Fruit fly (Drosophila melanogaster) whole organism, adult: Measurements from ENCODE around the gene CG6709.
A peak's percentile ranks its signal among the peaks of the same experiment; 100 is the strongest.

Experiments used
- CG11617 ChIP-seq: fragments of 200-800 bp; sonication (Bioruptor generic); optimal IDR thresholded peaks from 2 replicates; lab custom pipeline; 2017; ENCODE audit warnings: mild to moderate bottlenecking, missing biosample characterization, missing genetic modification reagents, missing genetic modification characterization
- CG12768 ChIP-seq: fragments of 200-800 bp; sonication (Bioruptor generic); optimal IDR thresholded peaks from 2 replicates; lab custom pipeline; 2017; ENCODE audit warnings: missing biosample characterization, missing genetic modification characterization, mild to moderate bottlenecking, moderate library complexity, missing genetic modification reagents
- CG14711 ChIP-seq: fragments of 200-800 bp; sonication (Bioruptor generic); optimal IDR thresholded peaks from 2 replicates; lab custom pipeline; 2018; ENCODE audit warnings: missing biosample characterization, mild to moderate bottlenecking, missing genetic modification characterization, moderate library complexity
- CG1620 ChIP-seq: fragments of 200-800 bp; sonication (Bioruptor generic); optimal IDR thresholded peaks from 2 replicates; lab custom pipeline; 2016; ENCODE audit warnings: missing biosample characterization, missing genetic modification characterization
- CG33017 ChIP-seq: fragments of 200-800 bp; sonication (Bioruptor generic); optimal IDR thresholded peaks from 2 replicates; lab custom pipeline; 2018; ENCODE audit warnings: missing biosample characterization, mild to moderate bottlenecking, missing genetic modification characterization, moderate library complexity
- CG5204 ChIP-seq: fragments of 200-800 bp; sonication (Bioruptor generic); optimal IDR thresholded peaks from 2 replicates; lab custom pipeline; 2016; ENCODE audit warnings: missing biosample characterization, missing genetic modification characterization
- CG7045 ChIP-seq: fragments of 200-800 bp; sonication (Bioruptor generic); optimal IDR thresholded peaks from 2 replicates; lab custom pipeline; 2017; ENCODE audit warnings: missing biosample characterization, mild to moderate bottlenecking, missing genetic modification characterization
- CG7101 ChIP-seq: fragments of 200-800 bp; sonication (Bioruptor generic); optimal IDR thresholded peaks from 2 replicates; lab custom pipeline; 2018; ENCODE audit warnings: missing biosample characterization, mild to moderate bottlenecking, missing genetic modification characterization, moderate library complexity
- Clk ChIP-seq: fragments of 200-800 bp; sonication (Bioruptor generic); optimal IDR thresholded peaks from 2 replicates; lab custom pipeline; 2017; ENCODE audit warnings: missing biosample characterization, missing genetic modification characterization
- Crg-1 ChIP-seq: fragments of 200-800 bp; sonication (Bioruptor generic); optimal IDR thresholded peaks from 2 replicates; lab custom pipeline; 2016; ENCODE audit warnings: missing biosample characterization, missing genetic modification characterization
- Hr96 ChIP-seq: fragments of 200-800 bp; sonication (Bioruptor generic); optimal IDR thresholded peaks from 2 replicates; lab custom pipeline; 2016; ENCODE audit warnings: missing biosample characterization, missing genetic modification characterization
- Mnt ChIP-seq: fragments of 200-800 bp; sonication (Bioruptor generic); optimal IDR thresholded peaks from 2 replicates; lab custom pipeline; 2016; ENCODE audit warnings: missing biosample characterization, mild to moderate bottlenecking, missing genetic modification characterization
- bab1 ChIP-seq: fragments of 200-800 bp; sonication (Bioruptor generic); optimal IDR thresholded peaks from 3 replicates; lab custom pipeline; 2019; ENCODE audit warnings: missing biosample characterization, mild to moderate bottlenecking, missing genetic modification characterization, moderate library complexity
- cic ChIP-seq: fragments of 200-800 bp; sonication (Bioruptor generic); optimal IDR thresholded peaks from 2 replicates; lab custom pipeline; 2017; ENCODE audit warnings: missing biosample characterization, mild to moderate bottlenecking, missing genetic modification characterization, moderate library complexity
- cnc ChIP-seq, 2 experiments: fragments of >200 bp; optimal IDR thresholded peaks; 2 replicates each; lab custom pipeline; 2017
- kay ChIP-seq: fragments of 200-800 bp; sonication (Bioruptor generic); peaks from one replicate; lab custom pipeline; 2016; ENCODE audit warnings: missing biosample characterization, missing genetic modification characterization, borderline replicate concordance
- ovo ChIP-seq: fragments of 200-800 bp; sonication (Bioruptor generic); optimal IDR thresholded peaks from 2 replicates; lab custom pipeline; 2016; ENCODE audit warnings: missing biosample characterization, missing genetic modification characterization
- pad ChIP-seq: fragments of 200-800 bp; sonication (Bioruptor generic); optimal IDR thresholded peaks from 3 replicates; lab custom pipeline; 2017; ENCODE audit warnings: missing biosample characterization, missing genetic modification characterization, mild to moderate bottlenecking, moderate library complexity, missing genetic modification reagents
- tj ChIP-seq: fragments of 200-800 bp; sonication (Bioruptor generic); optimal IDR thresholded peaks from 3 replicates; lab custom pipeline; 2017; ENCODE audit warnings: missing biosample characterization, mild to moderate bottlenecking, missing genetic modification characterization, moderate library complexity
- toe ChIP-seq: fragments of 200-800 bp; sonication (Bioruptor generic); optimal IDR thresholded peaks from 2 replicates; lab custom pipeline; 2016; ENCODE audit warnings: missing biosample characterization, missing genetic modification characterization

CG6709 gene

DNA sequence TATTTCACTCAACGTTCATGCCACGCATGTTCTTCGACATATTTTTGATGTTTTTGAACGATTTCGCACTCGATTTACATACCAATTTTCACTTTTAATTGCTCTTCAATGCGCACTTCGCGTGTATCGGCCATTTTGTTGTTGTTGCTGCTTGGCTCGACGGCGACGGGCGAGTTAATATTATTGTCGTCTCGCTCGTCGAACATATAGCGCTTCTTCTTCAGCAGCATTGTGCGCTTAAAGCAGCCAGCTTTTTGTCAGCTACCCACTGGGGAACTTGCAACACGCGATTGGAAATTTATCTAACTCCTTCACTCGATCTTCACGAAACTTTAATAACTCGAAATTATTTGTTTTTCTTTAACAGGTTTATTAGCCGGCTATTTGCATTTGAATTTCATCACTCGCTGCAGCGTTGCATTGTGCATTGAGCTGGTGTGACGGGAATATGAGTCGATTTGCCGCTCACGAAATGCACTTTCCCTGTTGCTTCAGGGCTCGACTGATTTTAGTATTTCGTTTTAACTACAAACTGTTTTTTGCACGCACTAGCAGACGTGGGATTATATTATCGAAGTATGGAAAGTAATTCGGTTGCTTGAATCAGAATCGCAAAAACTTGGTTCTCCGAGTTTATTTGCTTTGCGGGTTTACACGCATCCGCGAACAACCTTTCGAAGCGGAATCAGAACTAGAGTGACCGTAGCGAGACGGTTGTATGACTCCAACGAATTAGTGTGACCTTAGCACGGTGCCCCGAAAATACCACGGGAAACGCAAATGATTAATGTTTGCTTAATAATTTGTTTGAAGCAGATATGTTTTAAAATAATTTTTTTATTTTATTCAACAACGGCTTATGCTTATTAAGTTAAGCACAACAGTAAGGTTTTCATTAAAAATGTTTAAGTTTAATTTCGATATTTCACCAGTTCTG, 39.7 kb downstream of the CG6709 start, which contains the start of gene RasGAP1:
Gene RasGAP1, minus strand, starts transcription at position 703 of the 937 bp plus-strand sequence.
- TF ChIP-seq CG33017 (tag; lab: Kevin White, UChicago): peak; percentile 27
- TF ChIP-seq ovo: no peak
- peak; percentile 5 for TF ChIP-seq tj (GFP tag; lab: Kevin White, UChicago)
- TF ChIP-seq CG7045 (GFP tag; lab: Kevin White, UChicago): no peak
- peak; percentile 36 for TF ChIP-seq Mnt (GFP tag; lab: Kevin White, UChicago)
- peak; percentile 46 for TF ChIP-seq cic (GFP tag; lab: Kevin White, UChicago)
- TF ChIP-seq CG14711 (tag; lab: Kevin White, UChicago): no peak
- peak; percentile 80 for TF ChIP-seq kay (GFP tag; lab: Kevin White, UChicago)
- peak; percentile 19 for TF ChIP-seq CG11617
- peak; percentile 43 for TF ChIP-seq bab1
- TF ChIP-seq pad: peak; percentile 39
- peak; percentile 3 for TF ChIP-seq Crg-1 (GFP tag; lab: Kevin White, UChicago)

DNA sequence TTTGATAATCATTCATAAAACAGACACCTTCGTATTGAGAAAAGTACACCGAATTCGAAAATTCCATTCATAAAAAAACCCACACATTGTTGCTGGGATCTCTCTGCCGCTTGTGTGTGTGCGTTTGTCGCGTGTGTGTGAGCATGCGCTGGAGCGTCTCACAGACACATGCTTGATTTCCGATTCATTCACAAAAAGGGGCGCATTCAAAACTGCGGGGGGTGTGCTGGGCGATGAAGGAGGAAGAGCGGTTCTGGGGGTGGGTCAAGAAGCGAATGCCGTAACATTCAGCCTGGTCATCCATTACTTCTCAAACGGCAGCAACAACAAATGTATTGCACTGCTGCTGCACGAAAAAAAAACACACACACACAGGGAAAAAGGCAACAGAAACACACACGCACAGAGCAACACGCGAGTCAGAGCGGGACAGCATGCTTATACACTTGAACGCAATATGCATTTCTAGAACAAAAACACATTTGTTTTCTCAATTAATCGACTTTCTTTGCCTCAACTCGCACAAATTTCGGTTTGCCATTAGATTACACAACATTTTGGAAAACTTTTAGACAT, 40.6 kb downstream of the CG6709 start:
- TF ChIP-seq CG7101 (tag; lab: Kevin White, UChicago): no peak
- TF ChIP-seq toe: no peak
- no peak for TF ChIP-seq CG11617
- TF ChIP-seq Clk (GFP tag; lab: Kevin White, UChicago): no peak
- TF ChIP-seq Crg-1 (GFP tag; lab: Kevin White, UChicago): no peak
- TF ChIP-seq Hr96 (GFP tag; lab: Kevin White, UChicago): no peak
- TF ChIP-seq CG1620 (GFP tag; lab: Kevin White, UChicago): no peak
- no peak for TF ChIP-seq CG33017 (tag; lab: Kevin White, UChicago)
- TF ChIP-seq Mnt (GFP tag; lab: Kevin White, UChicago): peak; percentile 72
- no peak for TF ChIP-seq cnc (optimal IDR thresholded peaks at IDR 0.05; lab: Kevin White, UChicago)
- no peak for TF ChIP-seq kay (GFP tag; lab: Kevin White, UChicago)
- TF ChIP-seq ovo: no peak
- TF ChIP-seq CG12768 (GFP tag; lab: Kevin White, UChicago): no peak
- TF ChIP-seq CG14711 (tag; lab: Kevin White, UChicago): no peak
- TF ChIP-seq pad: peak; percentile 36
- peak; percentile 12 for TF ChIP-seq tj (GFP tag; lab: Kevin White, UChicago)
- no peak for TF ChIP-seq CG7045 (GFP tag; lab: Kevin White, UChicago)
- no peak for TF ChIP-seq CG5204 (GFP tag; lab: Kevin White, UChicago)
- peak; percentile 99 for TF ChIP-seq cic (GFP tag; lab: Kevin White, UChicago)
- TF ChIP-seq bab1: no peak

DNA sequence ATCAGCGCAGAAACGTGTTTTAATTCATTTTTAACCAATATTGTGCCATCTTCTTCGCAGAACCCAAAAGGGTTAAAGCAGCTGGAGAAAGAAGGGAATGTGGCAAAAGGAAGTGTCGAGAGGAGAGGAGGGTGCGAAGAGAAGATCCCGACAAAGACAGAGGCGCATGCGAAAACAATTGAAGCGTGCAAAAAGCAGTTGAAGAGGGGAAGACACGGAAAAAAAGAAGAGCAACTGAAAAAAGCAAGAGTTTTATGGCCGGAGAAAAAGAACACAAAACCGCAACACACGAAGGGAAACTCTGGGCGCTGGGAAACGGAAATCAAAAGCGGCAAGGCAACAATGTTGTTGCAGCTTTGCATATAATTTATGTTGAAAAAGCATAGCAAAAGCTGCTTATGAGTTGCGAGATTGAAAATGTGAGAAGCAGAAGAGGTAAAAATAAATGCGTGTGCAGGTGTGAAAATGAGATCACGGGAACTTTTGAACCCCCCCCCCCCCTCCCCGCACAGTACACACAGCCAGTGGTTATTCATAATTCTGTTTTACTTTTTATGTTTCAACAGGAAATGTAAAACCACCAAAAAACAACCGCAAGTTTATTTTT, 41.3 kb downstream of the CG6709 start:
- TF ChIP-seq cnc (optimal IDR thresholded peaks at IDR 0.05; lab: Kevin White, UChicago) (no peak), CG14711 (tag; lab: Kevin White, UChicago) (peak; percentile 40), ovo (no peak)

DNA sequence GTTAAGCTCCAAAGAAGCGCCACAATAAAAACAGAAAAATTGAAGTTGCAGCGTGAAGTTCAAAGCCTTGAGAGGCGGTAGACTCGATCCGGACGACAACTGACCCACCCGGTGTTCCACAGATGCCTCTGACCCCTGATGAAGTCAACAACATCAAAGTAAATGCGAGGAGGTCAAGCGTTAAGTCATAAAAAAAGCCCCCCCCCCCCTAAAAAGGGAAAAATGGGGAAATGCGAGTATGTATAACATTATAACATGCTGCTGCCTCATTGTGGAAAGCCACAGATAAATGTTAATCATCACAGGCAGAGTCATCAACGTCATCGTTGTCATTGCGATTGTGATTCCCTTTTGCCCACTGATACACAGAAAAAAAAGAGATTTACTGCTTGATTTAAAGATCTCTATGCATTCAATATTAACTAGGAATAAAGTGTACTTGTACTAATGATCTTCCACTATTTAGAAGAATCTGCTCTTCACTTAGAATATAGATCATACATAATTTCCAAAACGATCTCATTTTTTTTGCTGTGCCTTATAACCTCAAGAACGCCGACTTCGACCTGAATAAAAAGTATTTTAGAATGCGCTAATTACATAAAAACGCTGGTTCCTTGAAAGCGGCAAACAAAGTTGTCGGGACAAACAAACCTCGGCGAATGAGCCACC, 43.4 kb downstream of the CG6709 start:
- TF ChIP-seq Crg-1 (GFP tag; lab: Kevin White, UChicago) (no peak), bab1 (no peak), Clk (GFP tag; lab: Kevin White, UChicago) (no peak), CG5204 (GFP tag; lab: Kevin White, UChicago) (no peak), toe (no peak), kay (GFP tag; lab: Kevin White, UChicago) (no peak), CG7101 (tag; lab: Kevin White, UChicago) (no peak), ovo (no peak), tj (GFP tag; lab: Kevin White, UChicago) (no peak), Mnt (GFP tag; lab: Kevin White, UChicago) (no peak)

DNA sequence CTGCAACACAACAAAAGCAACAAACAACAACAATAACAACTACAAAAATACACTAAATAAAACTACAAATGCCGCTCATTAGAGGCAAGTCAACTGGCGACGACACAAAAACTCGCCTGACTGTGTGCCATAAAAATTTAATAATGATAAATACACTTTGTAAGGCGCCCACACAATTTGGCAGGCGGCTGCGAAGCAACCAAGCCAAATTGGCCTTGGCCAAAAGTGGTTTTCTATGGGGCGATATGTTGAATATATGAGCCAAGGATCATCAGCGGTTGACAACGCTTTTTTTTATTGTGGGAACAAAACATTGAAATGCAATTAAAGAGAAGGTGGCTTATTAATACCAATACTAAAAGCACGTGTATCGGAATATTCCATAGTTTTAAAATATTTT, 44.4 kb downstream of the CG6709 start:
- no peak for TF ChIP-seq Mnt (GFP tag; lab: Kevin White, UChicago)
- no peak for TF ChIP-seq Clk (GFP tag; lab: Kevin White, UChicago)
- TF ChIP-seq toe: no peak
- no peak for TF ChIP-seq kay (GFP tag; lab: Kevin White, UChicago)
- TF ChIP-seq cic (GFP tag; lab: Kevin White, UChicago): no peak
- no peak for TF ChIP-seq tj (GFP tag; lab: Kevin White, UChicago)
- TF ChIP-seq cnc (optimal IDR thresholded peaks at IDR 0.05; lab: Kevin White, UChicago): no peak
- TF ChIP-seq Crg-1 (GFP tag; lab: Kevin White, UChicago): no peak
